Fruit fly (Drosophila melanogaster) whole organism: Measurements from ENCODE around the gene Osi9.

Source experiments
- CG8478 ChIP-seq: fragments of >200 bp; optimal IDR thresholded peaks from 2 replicates; lab custom pipeline; 2018; ENCODE audit warnings: inconsistent platforms
- usp ChIP-seq: fragments of >200 bp; optimal IDR thresholded peaks from 2 replicates; lab custom pipeline; 2017; ENCODE audit warnings: missing biosample characterization, missing genetic modification characterization, mixed read lengths

- no peak for TF ChIP-seq CG8478 (lab: Kevin White, UChicago)
- TF ChIP-seq usp (GFP tag; lab: Kevin White, UChicago) = no peak
These were observed 25.7 kb upstream of the Osi9 start, which contains the start of gene Osi6 for dm6 chr3R:6234189-6234758.
